Worm (Caenorhabditis elegans) whole organism, young adult: ENCODE measurements around the gene F58F12.12.

Experiments used
- akir-1 ChIP-seq: fragments of 200-800 bp; sonication (Bioruptor generic); optimal IDR thresholded peaks from 2 replicates; lab custom pipeline; 2018; ENCODE audit warnings: mild to moderate bottlenecking, missing genetic modification characterization, moderate library complexity, missing compliant biosample characterization
- athp-1 ChIP-seq: sonication (generic microtip); optimal IDR thresholded peaks from 2 replicates; lab custom pipeline; 2017; ENCODE audit warnings: mild to moderate bottlenecking, missing genetic modification characterization, missing compliant biosample characterization
- efl-1 ChIP-seq: fragments of 150-350 bp; optimal IDR thresholded peaks from 2 replicates; lab custom pipeline; 2014; ENCODE audit warnings: missing biosample characterization, missing genetic modification reagents, missing genetic modification characterization
- gei-17 ChIP-seq: fragments of 200-800 bp; sonication (Bioruptor generic); optimal IDR thresholded peaks from 2 replicates; lab custom pipeline; 2018; ENCODE audit warnings: mild to moderate bottlenecking, missing genetic modification characterization, missing compliant biosample characterization
- mxl-1 ChIP-seq: sonication (generic microtip); optimal IDR thresholded peaks from 2 replicates; lab custom pipeline; 2016; ENCODE audit warnings: missing genetic modification characterization, missing compliant biosample characterization
- pha-4 ChIP-seq: fragments of 150-350 bp; sonication (generic microtip); optimal IDR thresholded peaks from 2 replicates; lab custom pipeline; 2014; ENCODE audit warnings: missing biosample characterization, missing genetic modification reagents, missing genetic modification characterization

DNA sequence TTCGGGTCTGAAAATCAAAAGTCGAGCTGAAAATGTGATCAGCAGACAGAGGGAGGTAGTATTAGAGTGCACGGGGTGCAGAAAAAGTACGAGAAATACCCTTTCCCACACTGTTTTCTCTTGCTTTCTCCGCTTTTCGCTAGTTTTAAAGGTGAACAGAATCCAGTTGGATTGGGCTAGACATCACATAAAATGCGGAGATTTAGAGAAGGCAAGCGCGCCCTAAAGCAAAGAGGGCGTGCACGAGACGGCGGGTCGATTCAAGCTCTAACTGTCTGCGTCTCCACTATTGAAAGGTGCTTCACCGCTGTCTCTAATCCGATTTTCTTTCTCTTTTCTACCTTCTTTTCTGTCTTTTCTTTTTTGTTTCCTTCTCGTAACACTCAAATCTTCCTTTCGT is 10.9 kb upstream of the F58F12.12 start:
- TF ChIP-seq athp-1 (tag; lab: Kevin White, UChicago), result peak; percentile 67
- no peak for TF ChIP-seq pha-4 (tag; lab: Kevin White, UChicago)
- TF ChIP-seq mxl-1 (tag; lab: Kevin White, UChicago), result no peak
- peak; percentile 57 for TF ChIP-seq efl-1 (GFP tag; lab: Kevin White, UChicago)
- peak; percentile 3 for TF ChIP-seq gei-17 (GFP tag; lab: Kevin White, UChicago)
- TF ChIP-seq akir-1, result no peak
